Worm (Caenorhabditis elegans) whole organism, young adult: ENCODE data around the gene Y53G8AL.1.

Experiments
- C06A6.2 ChIP-seq: fragments of 200-800 bp; sonication (Bioruptor generic); conservative IDR thresholded peaks from 2 replicates; pipeline ENCODE4 v1.3.6; 2022; ENCODE audit warnings: missing genetic modification characterization, missing compliant biosample characterization
- F37B4.10 ChIP-seq: fragments of 200-800 bp; sonication (Bioruptor generic); IDR thresholded peaks from 2 replicates; pipeline ENCODE4 v1.3.6; 2022; ENCODE audit warnings: missing genetic modification characterization, missing compliant biosample characterization
- F55B11.4 ChIP-seq: sonication (generic microtip); optimal IDR thresholded peaks from 2 replicates; lab custom pipeline; 2016; ENCODE audit warnings: missing compliant biosample characterization, missing genetic modification characterization, borderline replicate concordance; ENCODE audit not compliant: insufficient read depth
- T26A5.8 ChIP-seq: sonication (generic microtip); optimal IDR thresholded peaks from 2 replicates; lab custom pipeline; 2016; ENCODE audit warnings: missing genetic modification characterization, missing compliant biosample characterization
- Y56A3A.18 ChIP-seq: fragments of 200-800 bp; sonication (Bioruptor generic); IDR thresholded peaks from 2 replicates; pipeline ENCODE4 v1.3.6; 2022; ENCODE audit warnings: missing genetic modification reagents, missing genetic modification characterization, missing compliant biosample characterization
- akir-1 ChIP-seq: fragments of 200-800 bp; sonication (Bioruptor generic); optimal IDR thresholded peaks from 2 replicates; lab custom pipeline; 2018; ENCODE audit warnings: mild to moderate bottlenecking, missing genetic modification characterization, moderate library complexity, missing compliant biosample characterization
- dpl-1 ChIP-seq: fragments of 150-350 bp; optimal IDR thresholded peaks from 2 replicates; lab custom pipeline; 2014; ENCODE audit warnings: missing biosample characterization, missing genetic modification reagents, missing genetic modification characterization
- efl-1 ChIP-seq: fragments of 150-350 bp; optimal IDR thresholded peaks from 2 replicates; lab custom pipeline; 2014; ENCODE audit warnings: missing biosample characterization, missing genetic modification reagents, missing genetic modification characterization
- mes-4 ChIP-seq: sonication (generic microtip); optimal IDR thresholded peaks from 2 replicates; lab custom pipeline; 2016; ENCODE audit warnings: missing genotype, missing genetic modification characterization, missing compliant biosample characterization
- pha-4 ChIP-seq: fragments of 150-350 bp; sonication (generic microtip); optimal IDR thresholded peaks from 2 replicates; lab custom pipeline; 2014; ENCODE audit warnings: missing biosample characterization, missing genetic modification reagents, missing genetic modification characterization

- TF ChIP-seq mes-4 (peak; percentile 58), akir-1 (GFP tag; lab: Kevin White, UChicago) (no peak), Y56A3A.18 (GFP tag; lab: Robert Waterston, UW) (no peak), F37B4.10 (GFP tag; lab: Robert Waterston, UW) (no peak), efl-1 (no peak), pha-4 (no peak), C06A6.2 (no peak), F55B11.4 (tag; lab: Kevin White, UChicago) (no peak), T26A5.8 (tag; lab: Kevin White, UChicago) (peak; percentile 7), dpl-1 (GFP tag; lab: Kevin White, UChicago) (no peak)
Measured at ce11 chrIII:3249038-3249420, 16.1 kb downstream of the Y53G8AL.1 start.
